Worm (Caenorhabditis elegans) whole organism, mixed stage, embryonic: Measurements from ENCODE around the gene nspg-13.

ENCODE experiments used
- ceh-83 ChIP-seq: fragments of 200-800 bp; sonication (Bioruptor generic); optimal IDR thresholded peaks from 2 replicates; lab custom pipeline; 2018; ENCODE audit warnings: mild to moderate bottlenecking, missing genetic modification characterization, missing compliant biosample characterization
- cnd-1 ChIP-seq: fragments of 200-800 bp; sonication (Bioruptor generic); optimal IDR thresholded peaks from 2 replicates; lab custom pipeline; 2018; ENCODE audit warnings: mild to moderate bottlenecking, missing genetic modification characterization, missing compliant biosample characterization
- ham-2 ChIP-seq: fragments of 200-800 bp; sonication (Bioruptor generic); optimal IDR thresholded peaks from 2 replicates; lab custom pipeline; 2018; ENCODE audit warnings: mild to moderate bottlenecking, missing genetic modification characterization, missing compliant biosample characterization
- hlh-1 ChIP-seq: fragments of 150-350 bp; optimal IDR thresholded peaks from 2 replicates; lab custom pipeline; 2014; ENCODE audit warnings: missing biosample characterization, missing genetic modification reagents, missing genetic modification characterization
- lin-13 ChIP-seq: fragments of 150-350 bp; optimal IDR thresholded peaks from 2 replicates; lab custom pipeline; 2014; ENCODE audit warnings: missing biosample characterization, missing genetic modification characterization
- lsy-2 ChIP-seq: fragments of 150-350 bp; optimal IDR thresholded peaks from 2 replicates; lab custom pipeline; 2014; ENCODE audit warnings: missing biosample characterization, missing genetic modification characterization
- nhr-12 ChIP-seq: fragments of 150-350 bp; optimal IDR thresholded peaks from 2 replicates; lab custom pipeline; 2014; ENCODE audit warnings: missing biosample characterization, missing genetic modification characterization
- nhr-237 ChIP-seq: fragments of 150-350 bp; optimal IDR thresholded peaks from 2 replicates; lab custom pipeline; 2014; ENCODE audit warnings: missing biosample characterization, missing genetic modification characterization
- sem-2 ChIP-seq: fragments of 200-800 bp; sonication (Bioruptor generic); optimal IDR thresholded peaks from 2 replicates; lab custom pipeline; 2018; ENCODE audit warnings: mild to moderate bottlenecking, missing genetic modification characterization, missing compliant biosample characterization
- unc-120 ChIP-seq: sonication (generic microtip); optimal IDR thresholded peaks from 2 replicates; lab custom pipeline; 2017; ENCODE audit warnings: missing genetic modification characterization, missing compliant biosample characterization; ENCODE audit not compliant: poor library complexity, severe bottlenecking
- ztf-11 ChIP-seq: fragments of 150-350 bp; optimal IDR thresholded peaks from 2 replicates; lab custom pipeline; 2014; ENCODE audit warnings: missing biosample characterization, missing genetic modification characterization

DNA sequence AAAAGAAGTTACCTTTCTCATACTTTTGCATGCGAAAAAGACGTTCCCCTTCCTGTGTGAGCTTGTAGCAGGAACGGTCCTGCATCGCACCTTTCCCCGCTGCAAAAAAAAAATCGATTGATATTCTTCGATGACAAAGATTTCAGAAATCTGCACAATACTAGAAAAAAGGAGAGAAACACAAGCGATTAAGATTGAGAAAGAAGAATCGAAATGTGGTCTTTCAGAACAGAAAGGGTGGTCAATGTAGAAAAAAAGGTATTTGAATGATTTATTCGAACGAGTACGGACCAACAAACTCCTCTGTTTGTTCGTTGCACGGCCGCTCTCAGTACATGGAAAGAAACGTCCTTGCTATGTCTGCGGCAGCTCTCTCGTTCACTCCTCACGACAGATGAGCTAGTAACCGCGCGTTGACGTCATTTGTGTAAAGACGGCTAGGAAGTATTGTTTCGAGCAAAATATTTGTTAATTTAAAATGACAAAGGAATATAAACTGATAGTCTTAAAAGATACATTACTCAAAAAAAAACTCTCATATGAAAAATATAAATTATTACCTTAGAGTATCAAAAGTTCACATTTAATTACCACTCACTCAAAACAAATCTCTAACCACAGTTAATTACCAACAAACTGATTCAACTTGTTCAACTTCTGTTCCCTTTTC, 43.1 kb downstream of the nspg-13 start, which contains the start of gene ift-81:
- TF ChIP-seq ztf-11: no peak
- no peak for TF ChIP-seq nhr-237 (tag; lab: Kevin White, UChicago)
- no peak for TF ChIP-seq lsy-2
- TF ChIP-seq lin-13: peak; percentile 5
- peak; percentile 46 for TF ChIP-seq hlh-1
- TF ChIP-seq unc-120 (tag; lab: Kevin White, UChicago): no peak
- TF ChIP-seq cnd-1 (tag; lab: Kevin White, UChicago): no peak
- no peak for TF ChIP-seq nhr-12 (tag; lab: Kevin White, UChicago)
- TF ChIP-seq ceh-83 (GFP tag; lab: Kevin White, UChicago): no peak
- no peak for TF ChIP-seq ham-2 (GFP tag; lab: Kevin White, UChicago)
- TF ChIP-seq sem-2 (GFP tag; lab: Kevin White, UChicago): no peak
